Fruit fly (Drosophila melanogaster): ENCODE measurements around the gene Calr.

Gene Calr

dm6 chr3R:9630053-9630632 is 508 bp downstream of the Calr start:
- TF ChIP-seq CG17801 (GFP tag; optimal IDR thresholded peaks at IDR 0.05; ENCODE audit: partially characterized antibody) = no peak

DNA sequence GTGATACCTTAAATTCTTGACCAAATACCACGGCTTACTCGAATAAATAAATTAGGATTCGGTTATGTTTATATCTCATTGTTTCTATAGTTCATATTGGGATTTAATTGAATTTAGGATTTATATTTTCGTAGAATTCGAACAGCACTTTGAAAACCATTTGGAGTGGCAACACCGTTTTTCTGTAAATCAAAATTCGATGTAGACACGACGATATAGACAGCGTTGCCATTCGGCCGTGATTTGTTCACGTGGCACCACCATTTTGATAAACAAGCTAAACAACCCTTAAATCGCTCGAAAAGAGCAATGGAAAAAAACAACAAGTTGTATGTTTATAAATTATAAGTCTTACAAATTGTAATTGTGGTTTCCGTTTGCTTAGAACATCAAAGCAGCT is 2.0 kb downstream of the Calr start:
- TF ChIP-seq CG17801 (GFP tag; optimal IDR thresholded peaks at IDR 0.05; ENCODE audit: partially characterized antibody) = no peak

- TF ChIP-seq CG17801 (GFP tag; optimal IDR thresholded peaks at IDR 0.05; ENCODE audit: partially characterized antibody) = no peak
Observed at dm6 chr3R:9628036-9628435, 2.6 kb downstream of the Calr start.

DNA sequence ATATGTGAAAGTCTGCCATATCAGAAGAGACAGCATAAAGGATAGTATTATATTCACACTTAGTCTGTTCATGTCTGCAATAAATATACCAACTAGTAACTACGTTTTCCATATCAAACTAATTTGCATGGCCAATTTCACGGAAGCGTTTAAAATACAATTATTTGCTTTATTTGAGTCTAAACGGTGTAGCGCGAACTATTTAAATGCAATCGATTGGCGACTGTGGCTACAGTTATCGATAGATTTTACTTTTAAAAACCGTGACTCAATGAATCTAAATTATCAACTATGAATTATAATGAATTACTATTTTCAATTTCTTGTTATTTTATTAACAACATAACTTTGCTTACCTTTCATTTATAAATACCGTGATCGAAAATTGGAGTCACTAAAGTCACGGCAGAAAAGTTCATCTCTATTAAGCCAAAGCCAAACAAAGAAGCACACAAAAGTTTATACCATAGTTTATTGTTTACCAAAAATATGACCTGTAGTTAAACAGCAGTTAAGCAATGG is 3.7 kb downstream of the Calr start, which contains the start of the genes CG9427 and CG8319:
CG9427 (minus strand) TSS at position 51 of the 522 bp plus-strand sequence.
CG8319 (plus strand) TSS at position 442 of the 522 bp plus-strand sequence.
- peak; percentile 77 for TF ChIP-seq CG17801 (GFP tag; optimal IDR thresholded peaks at IDR 0.05; ENCODE audit: partially characterized antibody)

dm6 chr3R:9626266-9626665 is 4.4 kb downstream of the Calr start:
- no peak for TF ChIP-seq CG17801 (GFP tag; optimal IDR thresholded peaks at IDR 0.05; ENCODE audit: partially characterized antibody)

- TF ChIP-seq CG17801 (GFP tag; optimal IDR thresholded peaks at IDR 0.05; ENCODE audit: partially characterized antibody) = no peak
Observed at dm6 chr3R:9625443-9625842, 5.2 kb downstream of the Calr start.

DNA sequence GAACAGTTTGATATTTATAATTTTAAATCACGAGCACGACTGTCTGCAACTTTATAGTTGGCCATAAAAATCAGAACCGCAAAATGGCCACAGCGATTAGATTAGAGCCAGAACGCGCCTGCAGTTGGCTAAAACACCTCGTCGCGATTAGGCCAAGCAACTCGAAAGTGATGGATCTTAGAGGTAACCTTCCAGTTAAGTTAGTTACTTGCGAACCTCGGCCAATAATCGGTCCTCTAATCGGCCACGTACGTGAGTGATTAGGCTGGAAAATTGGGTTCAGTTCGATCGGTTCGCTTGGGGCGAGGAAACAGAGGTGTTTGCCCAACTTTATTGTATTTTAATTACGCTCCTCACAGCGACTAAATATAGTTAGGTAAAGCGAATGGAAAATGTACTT is 10.4 kb downstream of the Calr start:
- no peak for TF ChIP-seq CG17801 (GFP tag; optimal IDR thresholded peaks at IDR 0.05; ENCODE audit: partially characterized antibody)

DNA sequence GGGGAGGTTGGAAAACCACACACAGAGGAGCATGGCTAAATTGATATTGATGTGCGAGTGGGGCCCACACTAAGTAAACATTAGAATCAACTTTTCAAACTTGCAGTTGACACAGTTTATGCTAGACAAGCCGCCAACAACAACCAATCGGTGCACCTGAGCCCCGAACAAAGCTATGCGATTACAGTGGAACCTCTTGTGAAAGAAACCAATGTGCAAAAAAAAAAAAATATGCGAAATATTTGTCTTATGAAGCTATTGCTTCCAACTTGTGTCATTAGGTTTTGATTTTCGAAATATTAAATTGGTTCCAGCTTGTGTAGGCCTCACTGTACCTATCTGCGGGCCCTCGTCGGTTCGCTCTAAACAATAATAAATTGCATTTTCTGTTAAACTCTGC is 12.3 kb downstream of the Calr start:
- TF ChIP-seq CG17801 (GFP tag; optimal IDR thresholded peaks at IDR 0.05; ENCODE audit: partially characterized antibody) = peak; percentile 85

DNA sequence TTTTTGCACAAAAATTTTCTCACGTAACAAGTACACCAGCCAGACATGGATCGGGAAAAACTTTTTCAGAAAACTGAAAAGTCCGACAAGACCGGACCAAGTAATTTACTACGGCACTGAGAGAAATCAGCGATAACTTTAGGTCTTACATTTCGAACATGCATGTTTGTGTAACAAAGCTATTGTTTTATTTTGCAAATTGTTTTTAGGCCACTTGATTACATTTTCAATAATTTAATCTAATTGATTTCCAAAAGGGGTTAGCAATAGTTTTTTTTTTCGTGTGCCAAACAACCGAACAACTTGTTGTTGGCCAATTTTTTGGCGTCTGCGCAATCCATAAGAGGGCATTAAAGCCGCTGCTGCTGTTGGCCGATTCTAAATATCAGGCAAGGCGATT is 17.5 kb downstream of the Calr start:
- no peak for TF ChIP-seq CG17801 (GFP tag; optimal IDR thresholded peaks at IDR 0.05; ENCODE audit: partially characterized antibody)

dm6 chr3R:9612217-9612616 is 18.4 kb downstream of the Calr start:
- no peak for TF ChIP-seq CG17801 (GFP tag; optimal IDR thresholded peaks at IDR 0.05; ENCODE audit: partially characterized antibody)

DNA sequence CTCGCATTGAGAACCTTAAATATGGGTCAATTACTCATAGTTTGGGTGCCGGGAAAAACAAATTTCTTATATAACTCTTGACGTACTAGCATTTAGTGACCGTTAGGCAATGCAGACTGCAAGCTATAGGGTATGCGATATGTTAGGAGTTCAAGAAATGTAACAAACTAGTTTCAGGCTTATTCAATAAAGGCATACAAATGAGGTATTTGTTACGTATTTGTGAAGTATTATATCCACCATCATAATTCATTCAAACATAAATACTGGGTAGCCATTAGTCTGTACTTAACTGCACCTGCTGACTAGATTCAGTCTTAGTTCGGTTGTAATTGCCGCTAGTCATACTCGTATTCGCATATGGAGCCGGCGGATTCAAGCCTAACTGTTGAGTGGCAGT is 22.4 kb downstream of the Calr start:
- no peak for TF ChIP-seq CG17801 (GFP tag; optimal IDR thresholded peaks at IDR 0.05; ENCODE audit: partially characterized antibody)

DNA sequence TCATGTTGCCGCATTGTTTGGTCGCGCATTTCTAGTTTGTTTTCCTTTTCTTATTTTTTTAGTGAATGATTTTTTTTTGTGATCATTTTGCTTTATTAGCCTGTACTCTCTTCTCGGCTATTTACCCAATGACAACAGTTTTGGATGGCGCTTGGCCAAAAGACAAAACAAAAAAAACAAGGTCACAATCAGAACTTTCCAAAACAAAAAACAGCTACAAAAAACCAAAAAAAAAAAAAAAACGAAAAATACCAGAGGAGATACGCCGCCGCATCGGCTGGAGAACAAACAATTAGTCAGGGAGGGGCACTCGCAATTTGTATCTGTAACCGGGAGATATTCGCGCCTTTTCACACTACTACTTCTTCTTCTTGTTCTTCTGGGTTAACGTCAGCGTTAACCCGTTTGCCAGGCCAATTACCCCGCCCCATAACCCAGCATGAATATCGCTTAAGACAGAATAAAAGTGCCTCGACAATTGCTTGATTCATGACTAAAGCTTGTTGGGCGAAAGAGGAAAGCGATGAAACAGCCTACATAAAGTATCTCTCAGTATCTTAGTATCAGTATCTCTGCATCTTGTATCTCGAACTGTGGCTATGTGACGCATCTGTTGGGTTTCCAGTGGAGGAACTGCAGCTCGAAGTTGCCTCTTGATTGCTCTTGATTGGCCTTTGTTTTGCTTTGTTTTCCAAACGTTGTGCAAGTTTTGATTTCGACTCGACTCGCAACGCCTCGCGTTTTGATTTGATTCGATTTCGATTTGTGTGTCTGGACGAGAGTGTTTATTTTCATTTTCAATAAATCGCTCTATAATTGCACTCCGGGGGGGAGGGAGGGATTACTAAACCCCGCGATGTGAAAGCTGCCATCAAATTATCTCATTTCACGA is 23.5 kb downstream of the Calr start:
- TF ChIP-seq CG17801 (GFP tag; optimal IDR thresholded peaks at IDR 0.05; ENCODE audit: partially characterized antibody) = no peak

- TF ChIP-seq CG17801 (GFP tag; optimal IDR thresholded peaks at IDR 0.05; ENCODE audit: partially characterized antibody) = no peak
Observed at dm6 chr3R:9605084-9605483, 25.6 kb downstream of the Calr start.

dm6 chr3R:9604445-9605020 is 26.1 kb downstream of the Calr start:
- no peak for TF ChIP-seq CG17801 (GFP tag; optimal IDR thresholded peaks at IDR 0.05; ENCODE audit: partially characterized antibody)

- no peak for TF ChIP-seq CG17801 (GFP tag; optimal IDR thresholded peaks at IDR 0.05; ENCODE audit: partially characterized antibody)
Observed at dm6 chr3R:9603022-9603942, 27.4 kb downstream of the Calr start.
